Fruit fly (Drosophila melanogaster) Kc167 (cell line): ENCODE results near the gene CG31637.

Source experiments
- Myc ChIP-seq: fragments of >200 bp; optimal IDR thresholded peaks from 2 replicates; lab custom pipeline; 2017; ENCODE audit warnings: missing external identifiers
- Sin3A ChIP-seq: fragments of >200 bp; optimal IDR thresholded peaks from 2 replicates; lab custom pipeline; 2018; ENCODE audit warnings: missing external identifiers
- insv ChIP-seq: fragments of >200 bp; optimal IDR thresholded peaks from 3 replicates; lab custom pipeline; 2018; ENCODE audit warnings: missing external identifiers
- psq ChIP-seq: fragments of >200 bp; optimal IDR thresholded peaks from 2 replicates; lab custom pipeline; 2017; ENCODE audit warnings: missing external identifiers
- ttk ChIP-seq: sonication (Bioruptor generic); optimal IDR thresholded peaks from 2 replicates; lab custom pipeline; 2017; ENCODE audit warnings: missing external identifiers

dm6 chr2L:6463392-6463791 lies 35.1 kb upstream of the CG31637 start:
- no peak for TF ChIP-seq ttk (lab: Kevin White, UChicago)
- TF ChIP-seq Sin3A (lab: Kevin White, UChicago): no peak
- no peak for TF ChIP-seq Myc
- TF ChIP-seq psq: no peak
- no peak for TF ChIP-seq insv
